Worm (Caenorhabditis elegans) whole organism, L4 larva: ENCODE results near the gene dec-7.

Source experiments
- D1046.2 ChIP-seq: fragments of 200-800 bp; sonication (Bioruptor generic); IDR thresholded peaks from 2 replicates; pipeline ENCODE4 v1.3.6; 2022; ENCODE audit warnings: missing genetic modification characterization, missing compliant biosample characterization
- F10B5.3 ChIP-seq: sonication (generic microtip); optimal IDR thresholded peaks from 2 replicates; lab custom pipeline; 2016; ENCODE audit warnings: mild to moderate bottlenecking, missing genetic modification characterization, missing compliant biosample characterization
- F26F4.8 ChIP-seq: fragments of 200-800 bp; sonication (Bioruptor generic); conservative IDR thresholded peaks from 2 replicates; pipeline ENCODE4 v1.3.6; 2022; ENCODE audit warnings: missing genetic modification characterization, missing compliant biosample characterization
- T26A8.4 ChIP-seq: fragments of 200-800 bp; sonication (Bioruptor generic); IDR thresholded peaks from 2 replicates; pipeline ENCODE4 v1.3.6; 2022; ENCODE audit warnings: missing genetic modification characterization, missing compliant biosample characterization
- Y48G9A.11 ChIP-seq: fragments of 200-800 bp; sonication (Bioruptor generic); IDR thresholded peaks from 2 replicates; pipeline ENCODE4 v1.3.6; 2022; ENCODE audit warnings: missing genetic modification reagents, missing genetic modification characterization, missing compliant biosample characterization
- ZK337.2 ChIP-seq: fragments of 200-800 bp; sonication (Bioruptor generic); IDR thresholded peaks from 2 replicates; pipeline ENCODE4 v1.3.6; 2022; ENCODE audit warnings: missing genetic modification reagents, missing genetic modification characterization, missing compliant biosample characterization
- ZK546.5 ChIP-seq, 2 experiments: sonication (generic microtip); optimal IDR thresholded peaks; 2 replicates each; lab custom pipeline; 2017; ENCODE audit warnings: missing biosample characterization in 2 of 2, missing genetic modification characterization in 2 of 2
- aha-1 ChIP-seq: fragments of 150-350 bp; peaks from one replicate; lab custom pipeline; 2014; ENCODE audit warnings: missing biosample characterization, missing genetic modification characterization
- aly-2 ChIP-seq: sonication (generic microtip); optimal IDR thresholded peaks from 2 replicates; lab custom pipeline; 2018; ENCODE audit warnings: missing biosample characterization, missing genetic modification characterization
- arid-1 ChIP-seq: fragments of 200-800 bp; sonication (Bioruptor generic); conservative IDR thresholded peaks from 2 replicates; pipeline ENCODE4 v1.3.6; 2022; ENCODE audit warnings: missing genetic modification reagents, missing genetic modification characterization, missing compliant biosample characterization
- attf-4 ChIP-seq: sonication (generic microtip); optimal IDR thresholded peaks from 3 replicates; lab custom pipeline; 2017; ENCODE audit warnings: missing biosample characterization, missing genetic modification characterization
- ceh-28 ChIP-seq: fragments of 150-350 bp; optimal IDR thresholded peaks from 2 replicates; lab custom pipeline; 2014; ENCODE audit warnings: missing biosample characterization, missing genetic modification reagents, missing genetic modification characterization
- ceh-82 ChIP-seq: sonication (generic microtip); optimal IDR thresholded peaks from 2 replicates; lab custom pipeline; 2017; ENCODE audit warnings: missing biosample characterization, missing genetic modification characterization
- cey-2 ChIP-seq: sonication (generic microtip); optimal IDR thresholded peaks from 3 replicates; lab custom pipeline; 2017; ENCODE audit warnings: missing genetic modification characterization, mild to moderate bottlenecking, missing compliant biosample characterization, antibody characterized with exemption, borderline replicate concordance; ENCODE audit not compliant: insufficient read depth
- daf-16 ChIP-seq, 3 experiments: sonication (generic microtip); optimal IDR thresholded peaks; 2 replicates each; lab custom pipeline; 2016 to 2017; ENCODE audit warnings: missing genetic modification characterization in 3 of 3, missing genetic modification reagents in 3 of 3, mild to moderate bottlenecking in 2 of 3, missing compliant biosample characterization in 2 of 3, missing biosample characterization in 1 of 3, moderate library complexity in 1 of 3
- daf-19 ChIP-seq: fragments of 200-800 bp; sonication (Bioruptor generic); conservative IDR thresholded peaks from 2 replicates; pipeline ENCODE4 v1.3.6; 2022; ENCODE audit warnings: missing genetic modification characterization, missing compliant biosample characterization
- dmd-6 ChIP-seq: fragments of 200-800 bp; sonication (Bioruptor generic); IDR thresholded peaks from 2 replicates; pipeline ENCODE4 v1.3.6; 2022; ENCODE audit warnings: missing genetic modification reagents, missing genetic modification characterization, missing compliant biosample characterization
- dmd-8 ChIP-seq: fragments of 200-800 bp; sonication (Bioruptor generic); IDR thresholded peaks from 2 replicates; pipeline ENCODE4 v1.3.6; 2022; ENCODE audit warnings: missing genetic modification characterization, missing compliant biosample characterization
- dve-1 ChIP-seq: sonication (generic microtip); optimal IDR thresholded peaks from 2 replicates; lab custom pipeline; 2017; ENCODE audit warnings: antibody characterized with exemption, mild to moderate bottlenecking, missing genetic modification characterization, missing compliant biosample characterization; ENCODE audit not compliant: insufficient read depth
- egl-43 ChIP-seq: fragments of 200-800 bp; sonication (Bioruptor generic); IDR thresholded peaks from 2 replicates; pipeline ENCODE4 v1.3.6; 2022; ENCODE audit warnings: missing genetic modification reagents, missing genetic modification characterization, missing compliant biosample characterization
- fkh-10 ChIP-seq: fragments of 150-350 bp; optimal IDR thresholded peaks from 2 replicates; lab custom pipeline; 2014; ENCODE audit warnings: missing biosample characterization, missing genetic modification reagents, missing genetic modification characterization
- hif-1 ChIP-seq, 2 experiments: sonication (generic microtip); optimal IDR thresholded peaks; 2 replicates each; lab custom pipeline; 2016 to 2017; ENCODE audit warnings: missing compliant biosample characterization in 2 of 2, missing genetic modification characterization in 2 of 2, missing genetic modification reagents in 2 of 2, missing genotype in 2 of 2, mild to moderate bottlenecking in 1 of 2
- hlh-11 ChIP-seq: fragments of 200-800 bp; sonication (Bioruptor generic); optimal IDR thresholded peaks from 2 replicates; lab custom pipeline; 2018; ENCODE audit warnings: mild to moderate bottlenecking, missing genetic modification characterization, missing compliant biosample characterization
- hlh-30 ChIP-seq: sonication (generic microtip); optimal IDR thresholded peaks from 2 replicates; lab custom pipeline; 2017; ENCODE audit warnings: antibody characterized with exemption, mild to moderate bottlenecking, missing genetic modification characterization, missing compliant biosample characterization; ENCODE audit not compliant: insufficient read depth
- hmg-1.1 ChIP-seq: fragments of 200-800 bp; sonication (Bioruptor generic); IDR thresholded peaks from 2 replicates; pipeline ENCODE4 v1.3.6; 2022; ENCODE audit warnings: missing genetic modification reagents, missing genetic modification characterization, missing compliant biosample characterization
- lin-1 ChIP-seq: fragments of 200-800 bp; sonication (Bioruptor generic); IDR thresholded peaks from 2 replicates; pipeline ENCODE4 v1.3.6; 2022; ENCODE audit warnings: missing genetic modification reagents, missing genetic modification characterization, missing compliant biosample characterization
- lin-15B ChIP-seq: fragments of 150-350 bp; sonication (generic microtip); optimal IDR thresholded peaks from 3 replicates; lab custom pipeline; 2014; ENCODE audit warnings: missing biosample characterization, missing genetic modification characterization
- lir-3 ChIP-seq: sonication (generic microtip); optimal IDR thresholded peaks from 2 replicates; lab custom pipeline; 2016; ENCODE audit warnings: mild to moderate bottlenecking, missing genetic modification characterization, missing compliant biosample characterization
- mes-2 ChIP-seq: sonication (generic microtip); optimal IDR thresholded peaks from 2 replicates; lab custom pipeline; 2016; ENCODE audit warnings: missing genotype, mild to moderate bottlenecking, missing genetic modification characterization, missing compliant biosample characterization; ENCODE audit not compliant: poor library complexity, severe bottlenecking
- nhr-10 ChIP-seq: fragments of 150-350 bp; optimal IDR thresholded peaks from 2 replicates; lab custom pipeline; 2014; ENCODE audit warnings: missing biosample characterization, missing genetic modification characterization
- nhr-11 ChIP-seq: fragments of 150-350 bp; optimal IDR thresholded peaks from 2 replicates; lab custom pipeline; 2014; ENCODE audit warnings: missing biosample characterization, missing genetic modification characterization
- nhr-111 ChIP-seq: fragments of 200-800 bp; sonication (Bioruptor generic); optimal IDR thresholded peaks from 2 replicates; lab custom pipeline; 2018; ENCODE audit warnings: mild to moderate bottlenecking, missing genetic modification characterization, missing compliant biosample characterization
- nhr-28 ChIP-seq: fragments of 150-350 bp; optimal IDR thresholded peaks from 2 replicates; lab custom pipeline; 2014; ENCODE audit warnings: missing biosample characterization, missing genetic modification characterization
- nhr-76 ChIP-seq: fragments of 150-350 bp; optimal IDR thresholded peaks from 2 replicates; lab custom pipeline; 2014; ENCODE audit warnings: missing biosample characterization, missing genetic modification characterization
- set-16 ChIP-seq: fragments of 200-800 bp; sonication (Bioruptor generic); IDR thresholded peaks from 2 replicates; pipeline ENCODE4 v1.3.6; 2022; ENCODE audit warnings: missing genetic modification reagents, missing genetic modification characterization, missing compliant biosample characterization
- spr-1 ChIP-seq: sonication (generic microtip); optimal IDR thresholded peaks from 2 replicates; lab custom pipeline; 2016; ENCODE audit warnings: mild to moderate bottlenecking, missing genetic modification characterization, missing compliant biosample characterization
- unc-62 ChIP-seq, 3 experiments: fragments of 150-350 bp in 1 of 3; sonication (generic microtip); optimal IDR thresholded peaks in 2 of 3; peaks in 1 of 3; 1 replicate in 1 of 3; 2 replicates in 2 of 3; lab custom pipeline; 2014 to 2017; ENCODE audit warnings: missing biosample characterization in 3 of 3, missing genetic modification characterization in 3 of 3, missing genetic modification reagents in 3 of 3, missing genotype in 1 of 3
- ztf-11 ChIP-seq: fragments of 150-350 bp; optimal IDR thresholded peaks from 2 replicates; lab custom pipeline; 2014; ENCODE audit warnings: missing biosample characterization, missing genetic modification characterization

dec-7 gene

ce11 chrIII:9932091-9932490 lies at the start of gene dec-7:
Gene dec-7 (plus strand): TSS chrIII:9932398.
- TF ChIP-seq mes-2 (tag; lab: Kevin White, UChicago) (no peak), lin-15B (no peak), hlh-30 (tag; lab: Kevin White, UChicago) (peak; percentile 40), hlh-11 (tag; lab: Kevin White, UChicago) (peak; percentile 67), daf-19 (GFP tag; lab: Robert Waterston, UW) (no peak), aha-1 (no peak), attf-4 (no peak), dmd-8 (GFP tag; lab: Robert Waterston, UW) (no peak), set-16 (GFP tag; lab: Robert Waterston, UW) (no peak), F10B5.3 (tag; lab: Kevin White, UChicago) (no peak), nhr-10 (tag; lab: Kevin White, UChicago) (no peak), nhr-28 (tag; lab: Kevin White, UChicago) (peak; percentile 11), F26F4.8 (GFP tag; lab: Robert Waterston, UW) (no peak), ZK546.5 (tag; optimal IDR thresholded peaks at IDR 0.05; lab: Kevin White, UChicago) (no peak), lir-3 (tag; lab: Kevin White, UChicago) (no peak), nhr-111 (GFP tag; lab: Kevin White, UChicago) (no peak), fkh-10 (GFP tag; lab: Kevin White, UChicago) (no peak), hif-1 (tag; optimal IDR thresholded peaks at IDR 0.05; lab: Kevin White, UChicago) (peak in 1 of 2 experiments; percentile 9), unc-62 (GFP tag; optimal IDR thresholded peaks at IDR 0.05 in 1 of 2; lab: Kevin White, UChicago) (peak in 1 of 2 experiments; percentile 50), unc-62 (tag; optimal IDR thresholded peaks at IDR 0.05; lab: Kevin White, UChicago) (no peak), ceh-82 (tag; lab: Kevin White, UChicago) (no peak), hmg-1.1 (no peak), nhr-11 (tag; lab: Kevin White, UChicago) (no peak), aly-2 (tag; lab: Kevin White, UChicago) (no peak), cey-2 (tag; lab: Kevin White, UChicago) (no peak), ztf-11 (tag; lab: Kevin White, UChicago) (no peak), arid-1 (GFP tag; lab: Robert Waterston, UW) (no peak), Y48G9A.11 (GFP tag; lab: Robert Waterston, UW) (no peak), lin-1 (GFP tag; lab: Robert Waterston, UW) (no peak), spr-1 (tag; lab: Kevin White, UChicago) (no peak), dve-1 (peak; percentile 61), dmd-6 (GFP tag; lab: Robert Waterston, UW) (peak; percentile 66), daf-16 (GFP tag; optimal IDR thresholded peaks at IDR 0.05; lab: Kevin White, UChicago) (no peak), daf-16 (tag; optimal IDR thresholded peaks at IDR 0.05; lab: Kevin White, UChicago) (peak; percentile 16)

- TF ChIP-seq nhr-76 (tag; lab: Kevin White, UChicago) (no peak), D1046.2 (GFP tag; lab: Robert Waterston, UW) (no peak), ceh-28 (tag; lab: Kevin White, UChicago) (no peak), nhr-11 (tag; lab: Kevin White, UChicago) (peak; percentile 6), lin-1 (GFP tag; lab: Robert Waterston, UW) (no peak), hlh-30 (tag; lab: Kevin White, UChicago) (no peak)
These were observed 46.6 kb upstream of the dec-7 start for ce11 chrIII:9885609-9886008.

DNA sequence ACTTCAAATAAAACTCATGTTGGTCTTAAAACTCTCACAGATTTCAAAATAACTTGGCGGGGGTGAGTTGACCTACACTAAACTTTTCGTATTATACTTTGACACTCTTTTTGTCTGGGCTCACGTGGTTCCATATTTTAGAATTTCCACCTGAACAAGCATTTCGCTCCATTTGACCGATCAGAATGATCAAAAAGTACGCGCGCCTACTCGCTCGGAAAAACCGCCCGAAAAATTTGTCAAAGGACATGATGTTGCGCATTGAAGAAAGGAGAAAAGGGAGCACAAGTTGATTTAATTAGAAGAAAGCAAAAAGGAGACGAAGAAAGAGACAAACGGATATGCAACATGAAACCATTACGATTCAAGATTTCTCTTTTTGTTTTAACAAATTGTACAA lies 45.9 kb upstream of the dec-7 start:
- TF ChIP-seq T26A8.4 (GFP tag; lab: Robert Waterston, UW) = no peak
- TF ChIP-seq unc-62 (GFP tag; optimal IDR thresholded peaks at IDR 0.05 in 1 of 2; lab: Kevin White, UChicago) = peak in 1 of 2 experiments; percentile 31
- no peak for TF ChIP-seq unc-62 (tag; optimal IDR thresholded peaks at IDR 0.05; lab: Kevin White, UChicago)
- peak; percentile 94 for TF ChIP-seq aha-1
- no peak for TF ChIP-seq egl-43 (GFP tag; lab: Robert Waterston, UW)
- TF ChIP-seq ZK337.2 (GFP tag; lab: Robert Waterston, UW) = no peak
- TF ChIP-seq lin-1 (GFP tag; lab: Robert Waterston, UW) = no peak
- TF ChIP-seq aly-2 (tag; lab: Kevin White, UChicago) = no peak
